ENCODE assay signal across 1 fruit fly cellular context in the genomic region with DNA sequence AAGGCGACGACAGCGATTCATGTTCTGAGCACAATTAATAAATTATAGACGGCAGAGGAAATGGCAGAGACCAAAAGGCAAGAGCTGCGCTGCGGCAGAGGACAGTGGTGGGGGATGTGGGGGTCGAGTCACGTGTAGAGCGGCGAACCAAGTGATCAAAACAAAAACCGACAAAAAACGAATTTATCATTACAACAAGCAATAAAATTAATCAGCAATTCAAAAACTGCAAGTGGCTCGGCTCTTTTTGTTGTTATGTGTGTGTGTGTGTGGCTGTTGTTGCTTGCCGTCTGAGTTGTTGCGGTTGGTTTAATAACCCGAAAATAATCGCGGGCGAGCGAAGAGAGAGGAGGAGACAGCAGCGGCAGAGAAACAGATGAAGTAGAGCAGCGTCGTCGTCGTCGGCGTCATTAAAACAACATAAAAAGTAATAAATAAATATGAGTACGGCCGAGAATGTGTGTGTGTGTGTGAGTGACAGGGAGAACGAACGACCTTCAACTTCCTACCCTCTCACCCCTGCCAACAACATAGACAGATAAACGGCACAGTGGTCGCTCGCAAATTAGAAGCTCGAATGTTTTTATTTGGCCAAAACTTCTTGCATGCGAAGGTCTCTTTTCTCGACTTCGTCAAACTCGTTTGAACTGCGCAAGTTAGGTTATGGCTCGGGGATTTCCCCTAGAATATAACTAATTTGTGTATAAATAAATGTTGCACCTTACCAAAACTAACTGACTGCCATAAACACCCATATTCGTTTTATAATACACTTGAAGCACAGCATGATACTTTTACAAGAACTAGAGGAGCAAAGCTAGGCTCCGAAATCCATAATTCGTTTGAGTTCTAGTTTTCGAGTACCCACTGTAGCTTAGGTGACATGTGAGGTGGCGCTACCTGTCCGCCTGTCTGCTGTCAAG.
TF ChIP-seq lines count a peak whose summit lies in the region.

No protein-coding gene starts in this region.

TF ChIP-seq in whole organism, embryonic, 481 proteins besides CTCF, POLR2A, EP300 and RAD21 (continued from another document and continues in another):
- TF ChIP-seq CG16815 (GFP tag; optimal IDR thresholded peaks at IDR 0.05; lab: Kevin White, UChicago) (peak; percentile 75), CG3726 (GFP tag; IDR thresholded peaks at IDR 0.05; lab: Robert Waterston, UW) (no peak), mld (GFP tag; IDR thresholded peaks at IDR 0.05; lab: Robert Waterston, UW; ENCODE audit: partially characterized antibody) (no peak), Xbp1 (GFP tag; optimal IDR thresholded peaks at IDR 0.05; lab: Kevin White, UChicago) (peak; percentile 71), onecut (GFP tag; IDR thresholded peaks at IDR 0.05; lab: Robert Waterston, UW) (0 out of 2 replicates have a peak, but pooled peaks have one; percentile 17), tna (GFP tag; IDR thresholded peaks at IDR 0.05; lab: Robert Waterston, UW; ENCODE audit: partially characterized antibody) (no peak), run (tag; optimal IDR thresholded peaks at IDR 0.05; lab: Kevin White, UChicago) (peak; percentile 24), cg (GFP tag; optimal IDR thresholded peaks at IDR 0.05; lab: Kevin White, UChicago) (peak; percentile 77), CG8089 (GFP tag; optimal IDR thresholded peaks at IDR 0.05; lab: Kevin White, UChicago) (peak; percentile 57), CG6813 (GFP tag; optimal IDR thresholded peaks at IDR 0.05; lab: Kevin White, UChicago) (peak; percentile 28), Sin3A (optimal IDR thresholded peaks at IDR 0.05; lab: Kevin White, UChicago) (no peak), pita (GFP tag; optimal IDR thresholded peaks at IDR 0.05; lab: Kevin White, UChicago) (no peak), unc-4 (GFP tag; IDR thresholded peaks at IDR 0.05; lab: Robert Waterston, UW; ENCODE audit: partially characterized antibody) (no peak), al (GFP tag; IDR thresholded peaks at IDR 0.05; lab: Robert Waterston, UW) (no peak), CG18476 (GFP tag; optimal IDR thresholded peaks at IDR 0.05; lab: Kevin White, UChicago) (peak; percentile 62), CG8281 (tag; optimal IDR thresholded peaks at IDR 0.05; lab: Kevin White, UChicago) (peak; percentile 43), CG3281 (GFP tag; optimal IDR thresholded peaks at IDR 0.05; lab: Kevin White, UChicago) (peak; percentile 76), CG16813 (GFP tag; IDR thresholded peaks at IDR 0.05; lab: Robert Waterston, UW; ENCODE audit: partially characterized antibody) (no peak), zen2 (GFP tag; IDR thresholded peaks at IDR 0.05; lab: Robert Waterston, UW; ENCODE audit: partially characterized antibody) (no peak), hkb (optimal IDR thresholded peaks at IDR 0.05; lab: Kevin White, UChicago) (no peak), hkb (GFP tag; IDR thresholded peaks at IDR 0.05; lab: Robert Waterston, UW) (no peak), ranshi (GFP tag; IDR thresholded peaks at IDR 0.05; lab: Robert Waterston, UW) (no peak), ato (GFP tag; IDR thresholded peaks at IDR 0.05; lab: Robert Waterston, UW; ENCODE audit: partially characterized antibody) (no peak), ken (GFP tag; IDR thresholded peaks at IDR 0.05; lab: Robert Waterston, UW) (no peak), pum (GFP tag; optimal IDR thresholded peaks at IDR 0.05; lab: Kevin White, UChicago) (peak; percentile 73), Fer3 (tag; optimal IDR thresholded peaks at IDR 0.05; lab: Kevin White, UChicago) (peak; percentile 40), tll (GFP tag; optimal IDR thresholded peaks at IDR 0.05; lab: Kevin White, UChicago) (peak; percentile 13 to 39), grn (GFP tag; optimal IDR thresholded peaks at IDR 0.05; lab: Kevin White, UChicago) (no peak), CG4282 (GFP tag; optimal IDR thresholded peaks at IDR 0.05; lab: Kevin White, UChicago) (no peak), ham (GFP tag; IDR thresholded peaks at IDR 0.05; lab: Robert Waterston, UW) (no peak), wor (GFP tag; IDR thresholded peaks at IDR 0.05; lab: Robert Waterston, UW) (no peak), tin (GFP tag; optimal IDR thresholded peaks at IDR 0.05; lab: Kevin White, UChicago) (peak; percentile 66), Scr (GFP tag; IDR thresholded peaks at IDR 0.05; lab: Robert Waterston, UW; ENCODE audit: partially characterized antibody) (no peak), ara (GFP tag; IDR thresholded peaks at IDR 0.05; lab: Robert Waterston, UW) (no peak), CG11560 (tag; IDR thresholded peaks at IDR 0.05; lab: Robert Waterston, UW) (no peak), Ssrp (tag; optimal IDR thresholded peaks at IDR 0.05; lab: Kevin White, UChicago) (peak; percentile 76), gfzf (GFP tag; optimal IDR thresholded peaks at IDR 0.05; lab: Kevin White, UChicago) (no peak), TFAM (GFP tag; optimal IDR thresholded peaks at IDR 0.05; lab: Kevin White, UChicago) (peak; percentile 12), CG17385 (GFP tag; optimal IDR thresholded peaks at IDR 0.05; lab: Kevin White, UChicago) (peak; percentile 64), Rx (GFP tag; IDR thresholded peaks at IDR 0.05; lab: Robert Waterston, UW) (no peak), kni (GFP tag; optimal IDR thresholded peaks at IDR 0.05; lab: Kevin White, UChicago) (peak; percentile 74), insv (GFP tag; optimal IDR thresholded peaks at IDR 0.05; lab: Kevin White, UChicago) (no peak), CG6689 (GFP tag; IDR thresholded peaks at IDR 0.05; lab: Robert Waterston, UW) (no peak), row (GFP tag; IDR thresholded peaks at IDR 0.05; lab: Robert Waterston, UW) (no peak), Spps (tag; optimal IDR thresholded peaks at IDR 0.05; lab: Kevin White, UChicago) (peak; percentile 55), CG8388 (GFP tag; optimal IDR thresholded peaks at IDR 0.05; lab: Kevin White, UChicago) (peak; percentile 61), slbo (GFP tag; IDR thresholded peaks at IDR 0.05; lab: Robert Waterston, UW) (no peak), CG10565 (GFP tag; optimal IDR thresholded peaks at IDR 0.05; lab: Kevin White, UChicago) (peak; percentile 5), Fer1 (GFP tag; optimal IDR thresholded peaks at IDR 0.05; lab: Kevin White, UChicago) (peak; percentile 77), cwo (GFP tag; optimal IDR thresholded peaks at IDR 0.05; lab: Kevin White, UChicago) (peak; percentile 99), CG11085 (GFP tag; IDR thresholded peaks at IDR 0.05; lab: Robert Waterston, UW) (no peak), zfh2 (GFP tag; optimal IDR thresholded peaks at IDR 0.05; lab: Kevin White, UChicago) (peak; percentile 57), wek (GFP tag; optimal IDR thresholded peaks at IDR 0.05; lab: Kevin White, UChicago) (no peak), Abd-B (GFP tag; optimal IDR thresholded peaks at IDR 0.05; lab: Kevin White, UChicago) (peak; percentile 73), Mad (GFP tag; optimal IDR thresholded peaks at IDR 0.05; lab: Kevin White, UChicago) (peak; percentile 51), CG6854 (GFP tag; optimal IDR thresholded peaks at IDR 0.05; lab: Kevin White, UChicago) (peak; percentile 65), Eip74EF (GFP tag; optimal IDR thresholded peaks at IDR 0.05; lab: Kevin White, UChicago) (peak in 1 of 2 experiments; percentile 52), HHEX (GFP tag; optimal IDR thresholded peaks at IDR 0.05; lab: Kevin White, UChicago) (peak; percentile 73), ro (GFP tag; IDR thresholded peaks at IDR 0.05; lab: Robert Waterston, UW) (no peak), CG17802 (tag; optimal IDR thresholded peaks at IDR 0.05; lab: Kevin White, UChicago) (peak; percentile 50), sug (tag; optimal IDR thresholded peaks at IDR 0.05; lab: Kevin White, UChicago) (peak; percentile 67), ftz-f1 (GFP tag; optimal IDR thresholded peaks at IDR 0.05; lab: Kevin White, UChicago) (peak; percentile 76), CG3407 (GFP tag; optimal IDR thresholded peaks at IDR 0.05; lab: Kevin White, UChicago) (peak; percentile 38), CG1647 (GFP tag; optimal IDR thresholded peaks at IDR 0.05; lab: Kevin White, UChicago) (peak; percentile 59), emc (GFP tag; optimal IDR thresholded peaks at IDR 0.05; lab: Kevin White, UChicago) (peak; percentile 8), tx (GFP tag; optimal IDR thresholded peaks at IDR 0.05; lab: Kevin White, UChicago) (peak; percentile 64), Dll (GFP tag; IDR thresholded peaks at IDR 0.05; lab: Robert Waterston, UW; ENCODE audit: partially characterized antibody) (no peak), CG12104 (GFP tag; optimal IDR thresholded peaks at IDR 0.05; lab: Kevin White, UChicago) (peak; percentile 53), Sox100B (GFP tag; optimal IDR thresholded peaks at IDR 0.05; lab: Kevin White, UChicago) (peak; percentile 84), dmrt11E (tag; optimal IDR thresholded peaks at IDR 0.05; lab: Kevin White, UChicago) (peak; percentile 75), dm (GFP tag; optimal IDR thresholded peaks at IDR 0.05; lab: Kevin White, UChicago) (peak; percentile 46), CG7963 (GFP tag; IDR thresholded peaks at IDR 0.05; lab: Robert Waterston, UW; ENCODE audit: partially characterized antibody) (no peak), CG17359 (tag; optimal IDR thresholded peaks at IDR 0.05; lab: Kevin White, UChicago) (peak; percentile 68), en (GFP tag; optimal IDR thresholded peaks at IDR 0.05; lab: Kevin White, UChicago) (peak; percentile 65), trem (tag; optimal IDR thresholded peaks at IDR 0.05; lab: Kevin White, UChicago) (peak; percentile 45), Max (GFP tag; optimal IDR thresholded peaks at IDR 0.05; lab: Kevin White, UChicago) (peak; percentile 57), peb (GFP tag; IDR thresholded peaks at IDR 0.05; lab: Robert Waterston, UW) (no peak), shn (GFP tag; optimal IDR thresholded peaks at IDR 0.05; lab: Kevin White, UChicago) (peak; percentile 60), B-H2 (GFP tag; optimal IDR thresholded peaks at IDR 0.05; lab: Kevin White, UChicago) (no peak), CG12155 (GFP tag; optimal IDR thresholded peaks at IDR 0.05; lab: Kevin White, UChicago) (peak; percentile 58), PHDP (tag; optimal IDR thresholded peaks at IDR 0.05; lab: Kevin White, UChicago) (peak; percentile 65), CG14965 (GFP tag; optimal IDR thresholded peaks at IDR 0.05; lab: Kevin White, UChicago; ENCODE audit: borderline replicate concordance) (no peak), Camta (GFP tag; optimal IDR thresholded peaks at IDR 0.05; lab: Kevin White, UChicago) (peak; percentile 79), sisA (GFP tag; IDR thresholded peaks at IDR 0.05; lab: Robert Waterston, UW) (no peak), CG7786 (GFP tag; optimal IDR thresholded peaks at IDR 0.05; lab: Kevin White, UChicago) (peak; percentile 77), CG8924 (tag; optimal IDR thresholded peaks at IDR 0.05; lab: Kevin White, UChicago) (peak; percentile 82), corto (GFP tag; optimal IDR thresholded peaks at IDR 0.05; lab: Kevin White, UChicago) (no peak), Six4 (GFP tag; optimal IDR thresholded peaks at IDR 0.05; lab: Kevin White, UChicago) (peak; percentile 53), esg (GFP tag; conservative IDR thresholded peaks at IDR 0.05; lab: Robert Waterston, UW) (no peak), CG6272 (GFP tag; IDR thresholded peaks at IDR 0.05; lab: Robert Waterston, UW) (peak; percentile 40; the same call in 1 of the 2 replicates), CG13424 (tag; optimal IDR thresholded peaks at IDR 0.05; lab: Kevin White, UChicago) (peak; percentile 76), CG18599 (GFP tag; optimal IDR thresholded peaks at IDR 0.05; lab: Kevin White, UChicago) (peak; percentile 81), CG7556 (GFP tag; optimal IDR thresholded peaks at IDR 0.05; lab: Kevin White, UChicago) (peak; percentile 80), CG3847 (GFP tag; IDR thresholded peaks at IDR 0.05; lab: Robert Waterston, UW) (no peak), Vsx1 (GFP tag; optimal IDR thresholded peaks at IDR 0.05; lab: Kevin White, UChicago) (no peak), Hr51 (GFP tag; optimal IDR thresholded peaks at IDR 0.05; lab: Kevin White, UChicago) (peak; percentile 47 to 77), sr (GFP tag; IDR thresholded peaks at IDR 0.05; lab: Robert Waterston, UW) (no peak), Usf (GFP tag; optimal IDR thresholded peaks at IDR 0.05; lab: Kevin White, UChicago) (peak; percentile 44), Dp (GFP tag; optimal IDR thresholded peaks at IDR 0.05; lab: Kevin White, UChicago) (no peak), h (optimal IDR thresholded peaks at IDR 0.05; lab: Kevin White, UChicago) (no peak), gem (tag; optimal IDR thresholded peaks at IDR 0.05; lab: Kevin White, UChicago) (peak; percentile 86), HLH54F (GFP tag; optimal IDR thresholded peaks at IDR 0.05; lab: Kevin White, UChicago) (peak; percentile 76), chif (GFP tag; optimal IDR thresholded peaks at IDR 0.05; lab: Kevin White, UChicago) (peak; percentile 73 to 79), CG2129 (GFP tag; IDR thresholded peaks at IDR 0.05; lab: Robert Waterston, UW; ENCODE audit: partially characterized antibody) (no peak), CG2199 (GFP tag; IDR thresholded peaks at IDR 0.05; lab: Robert Waterston, UW) (no peak), Fer2 (tag; optimal IDR thresholded peaks at IDR 0.05; lab: Kevin White, UChicago) (no peak), HmgZ (tag; optimal IDR thresholded peaks at IDR 0.05; lab: Kevin White, UChicago) (peak; percentile 23), bcd (GFP tag; optimal IDR thresholded peaks at IDR 0.05; lab: Kevin White, UChicago) (peak; percentile 81), CG10209 (GFP tag; optimal IDR thresholded peaks at IDR 0.05; lab: Kevin White, UChicago) (peak; percentile 84), crol (GFP tag; IDR thresholded peaks at IDR 0.05; lab: Robert Waterston, UW) (no peak), ERR (GFP tag; optimal IDR thresholded peaks at IDR 0.05; lab: Kevin White, UChicago) (peak; percentile 61), CG11723 (GFP tag; optimal IDR thresholded peaks at IDR 0.05; lab: Kevin White, UChicago) (peak; percentile 68), CG17912 (GFP tag; optimal IDR thresholded peaks at IDR 0.05; lab: Kevin White, UChicago) (no peak), schlank (tag; optimal IDR thresholded peaks at IDR 0.05; lab: Kevin White, UChicago) (peak; percentile 49), CG17612 (GFP tag; IDR thresholded peaks at IDR 0.05; lab: Robert Waterston, UW) (no peak), usp (GFP tag; optimal IDR thresholded peaks at IDR 0.05; lab: Kevin White, UChicago) (no peak), Side (GFP tag; optimal IDR thresholded peaks at IDR 0.05; lab: Kevin White, UChicago) (peak; percentile 69), Hr3 (GFP tag; optimal IDR thresholded peaks at IDR 0.05; lab: Kevin White, UChicago) (peak; percentile 74), CG1529 (GFP tag; optimal IDR thresholded peaks at IDR 0.05; lab: Kevin White, UChicago) (peak; percentile 70), CG18011 (GFP tag; optimal IDR thresholded peaks at IDR 0.05; lab: Kevin White, UChicago) (peak; percentile 55), CG34224 (GFP tag; IDR thresholded peaks at IDR 0.05; lab: Robert Waterston, UW; ENCODE audit: partially characterized antibody) (no peak)
